Worm (Caenorhabditis elegans) whole organism, mixed stage, embryonic: ENCODE measurements around the gene str-222.

ENCODE experiments used
- M03D4.4 ChIP-seq: sonication (generic microtip); optimal IDR thresholded peaks from 2 replicates; lab custom pipeline; 2017; ENCODE audit warnings: mild to moderate bottlenecking, missing genetic modification characterization, missing compliant biosample characterization
- bed-3 ChIP-seq: fragments of 200-800 bp; sonication (Bioruptor generic); optimal IDR thresholded peaks from 3 replicates; lab custom pipeline; 2018; ENCODE audit warnings: mild to moderate bottlenecking, missing genetic modification characterization, moderate library complexity, missing compliant biosample characterization
- blmp-1 ChIP-seq: fragments of 150-350 bp; optimal IDR thresholded peaks from 2 replicates; lab custom pipeline; 2014; ENCODE audit warnings: missing biosample characterization, missing genetic modification characterization
- ceh-83 ChIP-seq: fragments of 200-800 bp; sonication (Bioruptor generic); optimal IDR thresholded peaks from 2 replicates; lab custom pipeline; 2018; ENCODE audit warnings: mild to moderate bottlenecking, missing genetic modification characterization, missing compliant biosample characterization
- ces-1 ChIP-seq: fragments of 150-350 bp; optimal IDR thresholded peaks from 2 replicates; lab custom pipeline; 2014; ENCODE audit warnings: missing biosample characterization, missing genetic modification reagents, missing genetic modification characterization
- cnd-1 ChIP-seq: fragments of 200-800 bp; sonication (Bioruptor generic); optimal IDR thresholded peaks from 2 replicates; lab custom pipeline; 2018; ENCODE audit warnings: mild to moderate bottlenecking, missing genetic modification characterization, missing compliant biosample characterization
- drap-1 ChIP-seq: fragments of 200-800 bp; sonication (Bioruptor generic); optimal IDR thresholded peaks from 3 replicates; lab custom pipeline; 2018; ENCODE audit warnings: mild to moderate bottlenecking, missing genetic modification characterization, missing compliant biosample characterization
- elt-1 ChIP-seq: sonication (generic microtip); optimal IDR thresholded peaks from 2 replicates; lab custom pipeline; 2017; ENCODE audit warnings: missing genetic modification characterization, mild to moderate bottlenecking, missing compliant biosample characterization, antibody characterized with exemption, moderate library complexity, borderline replicate concordance; ENCODE audit not compliant: insufficient read depth
- flh-1 ChIP-seq: fragments of 200-800 bp; sonication (Bioruptor generic); optimal IDR thresholded peaks from 2 replicates; lab custom pipeline; 2018; ENCODE audit warnings: mild to moderate bottlenecking, missing genetic modification characterization, moderate library complexity, missing compliant biosample characterization
- ham-2 ChIP-seq: fragments of 200-800 bp; sonication (Bioruptor generic); optimal IDR thresholded peaks from 2 replicates; lab custom pipeline; 2018; ENCODE audit warnings: mild to moderate bottlenecking, missing genetic modification characterization, missing compliant biosample characterization
- hlh-1 ChIP-seq: fragments of 150-350 bp; optimal IDR thresholded peaks from 2 replicates; lab custom pipeline; 2014; ENCODE audit warnings: missing biosample characterization, missing genetic modification reagents, missing genetic modification characterization
- lin-13 ChIP-seq: fragments of 150-350 bp; optimal IDR thresholded peaks from 2 replicates; lab custom pipeline; 2014; ENCODE audit warnings: missing biosample characterization, missing genetic modification characterization
- lin-32 ChIP-seq: fragments of 200-800 bp; sonication (Bioruptor generic); optimal IDR thresholded peaks from 2 replicates; lab custom pipeline; 2018; ENCODE audit warnings: mild to moderate bottlenecking, missing genetic modification characterization, missing compliant biosample characterization
- lsy-2 ChIP-seq: fragments of 150-350 bp; optimal IDR thresholded peaks from 2 replicates; lab custom pipeline; 2014; ENCODE audit warnings: missing biosample characterization, missing genetic modification characterization
- mab-5 ChIP-seq: fragments of 150-350 bp; optimal IDR thresholded peaks from 2 replicates; lab custom pipeline; 2014; ENCODE audit warnings: missing biosample characterization, missing genetic modification characterization
- mep-1 ChIP-seq: fragments of 150-350 bp; optimal IDR thresholded peaks from 2 replicates; lab custom pipeline; 2017; ENCODE audit warnings: missing biosample characterization, missing genetic modification reagents, missing genetic modification characterization, inconsistent platforms
- mls-2 ChIP-seq: sonication (generic microtip); optimal IDR thresholded peaks from 2 replicates; lab custom pipeline; 2016; ENCODE audit warnings: mild to moderate bottlenecking, missing genetic modification characterization, moderate library complexity, missing compliant biosample characterization
- nhr-12 ChIP-seq: fragments of 150-350 bp; optimal IDR thresholded peaks from 2 replicates; lab custom pipeline; 2014; ENCODE audit warnings: missing biosample characterization, missing genetic modification characterization
- nhr-2 ChIP-seq: fragments of 150-350 bp; optimal IDR thresholded peaks from 2 replicates; lab custom pipeline; 2014; ENCODE audit warnings: missing biosample characterization, missing genetic modification characterization
- nhr-237 ChIP-seq: fragments of 150-350 bp; optimal IDR thresholded peaks from 2 replicates; lab custom pipeline; 2014; ENCODE audit warnings: missing biosample characterization, missing genetic modification characterization
- nhr-28 ChIP-seq: fragments of 150-350 bp; optimal IDR thresholded peaks from 2 replicates; lab custom pipeline; 2014; ENCODE audit warnings: missing biosample characterization, missing genetic modification characterization
- nhr-76 ChIP-seq: sonication (generic microtip); optimal IDR thresholded peaks from 2 replicates; lab custom pipeline; 2017; ENCODE audit warnings: missing biosample characterization, missing genetic modification characterization
- pha-4 ChIP-seq: fragments of 150-350 bp; optimal IDR thresholded peaks from 2 replicates; lab custom pipeline; 2018; ENCODE audit warnings: missing biosample characterization, missing genetic modification reagents, missing genetic modification characterization
- sem-2 ChIP-seq: fragments of 200-800 bp; sonication (Bioruptor generic); optimal IDR thresholded peaks from 2 replicates; lab custom pipeline; 2018; ENCODE audit warnings: mild to moderate bottlenecking, missing genetic modification characterization, missing compliant biosample characterization
- snpc-4 ChIP-seq: fragments of 150-350 bp; optimal IDR thresholded peaks from 2 replicates; lab custom pipeline; 2014; ENCODE audit warnings: missing biosample characterization, missing genetic modification characterization
- sptf-1 ChIP-seq: sonication (generic microtip); optimal IDR thresholded peaks from 2 replicates; lab custom pipeline; 2017; ENCODE audit warnings: mild to moderate bottlenecking, missing genetic modification characterization, moderate library complexity, missing compliant biosample characterization
- tbx-8 ChIP-seq: fragments of 200-800 bp; sonication (Bioruptor generic); optimal IDR thresholded peaks from 2 replicates; lab custom pipeline; 2018; ENCODE audit warnings: mild to moderate bottlenecking, missing genetic modification characterization, moderate library complexity, missing compliant biosample characterization
- unc-120 ChIP-seq: sonication (generic microtip); optimal IDR thresholded peaks from 2 replicates; lab custom pipeline; 2017; ENCODE audit warnings: missing genetic modification characterization, missing compliant biosample characterization; ENCODE audit not compliant: poor library complexity, severe bottlenecking
- unc-39 ChIP-seq: fragments of 150-350 bp; optimal IDR thresholded peaks from 2 replicates; lab custom pipeline; 2014; ENCODE audit warnings: missing biosample characterization, missing genetic modification characterization
- unc-62 ChIP-seq: fragments of 150-350 bp; optimal IDR thresholded peaks from 2 replicates; lab custom pipeline; 2014; ENCODE audit warnings: missing biosample characterization, missing genetic modification reagents, missing genetic modification characterization
- zip-8 ChIP-seq: fragments of 150-350 bp; optimal IDR thresholded peaks from 2 replicates; lab custom pipeline; 2014; ENCODE audit warnings: missing biosample characterization, missing genetic modification characterization
- ztf-11 ChIP-seq: fragments of 150-350 bp; optimal IDR thresholded peaks from 2 replicates; lab custom pipeline; 2014; ENCODE audit warnings: missing biosample characterization, missing genetic modification characterization

Gene str-222

DNA sequence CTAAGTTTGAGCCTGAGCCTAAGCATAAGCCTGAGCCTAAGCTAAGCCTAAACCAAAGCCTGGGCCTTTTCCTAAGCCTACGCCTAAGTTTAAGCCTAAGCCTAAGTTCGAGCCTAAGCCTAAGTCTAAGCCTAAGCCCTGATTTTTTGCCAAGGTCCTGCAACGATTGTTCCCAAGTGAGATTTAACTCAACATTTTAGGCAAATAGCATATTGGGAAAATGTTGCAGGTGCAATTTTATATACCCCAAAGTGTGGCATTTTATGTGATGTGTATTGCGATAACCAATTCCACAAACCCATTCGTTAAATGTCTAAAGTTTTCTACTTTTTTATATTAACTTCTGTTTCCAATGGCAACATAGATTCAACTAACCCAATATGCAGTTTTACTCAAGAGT, 26.3 kb downstream of the str-222 start, which contains the start of gene irld-40:
Gene irld-40 (plus strand): TSS at position 301 of the 400 bp plus-strand sequence.
- no peak for TF ChIP-seq M03D4.4 (tag; lab: Kevin White, UChicago)
- TF ChIP-seq hlh-1 (tag; lab: Kevin White, UChicago), result no peak
- no peak for TF ChIP-seq pha-4
- no peak for TF ChIP-seq tbx-8 (GFP tag; lab: Kevin White, UChicago)
- TF ChIP-seq nhr-28 (tag; lab: Kevin White, UChicago), result no peak
- no peak for TF ChIP-seq cnd-1 (tag; lab: Kevin White, UChicago)
- no peak for TF ChIP-seq sptf-1 (tag; lab: Kevin White, UChicago)
- no peak for TF ChIP-seq ceh-83
- TF ChIP-seq drap-1, result no peak
- no peak for TF ChIP-seq bed-3 (GFP tag; lab: Kevin White, UChicago)
- no peak for TF ChIP-seq nhr-12
- no peak for TF ChIP-seq lin-32
- TF ChIP-seq, all 35 proteins: peak for 0

DNA sequence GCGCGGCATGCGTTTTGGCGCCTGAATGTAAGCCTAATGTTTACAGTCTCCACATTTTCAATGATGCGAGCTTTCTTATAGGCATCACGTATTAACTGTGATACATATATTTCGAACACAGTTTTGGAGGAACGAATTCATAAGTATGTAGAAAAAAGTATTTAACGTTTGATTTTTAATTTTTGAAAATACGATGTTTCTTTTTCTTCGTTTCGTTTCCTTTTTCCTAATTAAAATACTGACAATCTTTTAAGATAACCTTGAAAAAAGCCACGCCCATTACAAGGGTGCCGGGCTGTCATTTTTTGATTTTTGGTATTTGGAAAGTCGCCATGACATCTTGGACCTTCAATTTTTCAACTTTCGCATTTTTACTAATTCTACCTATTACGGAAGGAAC, 29.0 kb downstream of the str-222 start, which contains the start of gene K04F1.9:
Gene K04F1.9 (plus strand): TSS at position 301 of the 400 bp plus-strand sequence.
- no peak for TF ChIP-seq elt-1 (tag; lab: Kevin White, UChicago)
- TF ChIP-seq ztf-11 (tag; lab: Kevin White, UChicago), result no peak
- TF ChIP-seq cnd-1 (tag; lab: Kevin White, UChicago), result no peak
- TF ChIP-seq nhr-2, result no peak
- TF ChIP-seq snpc-4 (tag; lab: Kevin White, UChicago), result no peak
- TF ChIP-seq M03D4.4 (tag; lab: Kevin White, UChicago), result no peak
- TF ChIP-seq blmp-1 (tag; lab: Kevin White, UChicago), result no peak

DNA sequence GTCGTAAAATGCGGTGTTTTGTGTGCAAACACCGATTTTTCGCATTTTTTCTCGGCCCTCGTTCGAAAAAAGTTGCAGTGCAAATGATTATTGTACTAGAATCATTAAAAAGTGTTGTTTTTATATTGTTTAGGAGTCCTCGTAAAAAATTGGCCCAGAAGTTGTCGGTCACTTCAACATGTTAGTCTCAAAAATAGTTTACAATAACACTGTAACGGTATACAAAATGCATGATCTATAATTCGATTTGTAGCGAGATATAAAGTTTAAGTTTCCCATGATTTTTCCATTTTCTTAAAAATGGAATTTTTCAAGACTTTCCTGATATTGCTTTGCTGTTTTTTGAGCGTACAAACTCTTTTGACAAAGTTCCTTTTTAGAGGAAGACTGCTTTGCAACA, 30.9 kb downstream of the str-222 start, which contains the start of gene K04F1.8:
Gene K04F1.8 (plus strand): TSS at position 301 of the 400 bp plus-strand sequence.
- TF ChIP-seq lsy-2 (tag; lab: Kevin White, UChicago), result no peak
- TF ChIP-seq cnd-1 (tag; lab: Kevin White, UChicago), result no peak
- TF ChIP-seq nhr-28 (tag; lab: Kevin White, UChicago), result no peak
- TF ChIP-seq unc-120 (tag; lab: Kevin White, UChicago), result no peak
- TF ChIP-seq unc-39 (tag; lab: Kevin White, UChicago), result no peak
- TF ChIP-seq nhr-237 (tag; lab: Kevin White, UChicago), result no peak
- TF ChIP-seq nhr-12, result no peak
- TF ChIP-seq nhr-76 (tag; lab: Kevin White, UChicago), result no peak

DNA sequence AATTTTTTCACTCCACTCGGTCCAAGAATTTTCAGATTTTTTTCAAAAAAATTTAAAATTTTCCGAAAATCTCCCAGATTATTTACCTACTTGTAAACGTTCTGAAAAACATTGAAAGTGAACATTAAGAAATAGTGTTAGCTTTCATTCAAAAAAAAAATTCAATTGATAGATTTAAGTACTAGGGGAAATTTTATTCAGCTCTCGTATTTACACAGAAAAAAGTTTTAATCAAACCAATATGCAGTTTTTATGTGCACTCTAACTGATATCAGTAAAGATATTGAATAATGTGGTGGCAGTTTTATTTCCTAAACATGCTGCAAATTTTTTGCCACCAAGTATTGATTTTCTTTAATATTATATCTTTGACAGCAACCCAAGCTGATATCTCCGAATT, 32.3 kb downstream of the str-222 start, which contains the start of gene irld-42:
Gene irld-42 (plus strand): TSS at position 301 of the 400 bp plus-strand sequence.
- TF ChIP-seq unc-120 (tag; lab: Kevin White, UChicago), result no peak
- TF ChIP-seq ham-2 (GFP tag; lab: Kevin White, UChicago), result no peak
- no peak for TF ChIP-seq lsy-2 (tag; lab: Kevin White, UChicago)
- no peak for TF ChIP-seq flh-1 (GFP tag; lab: Kevin White, UChicago)
- no peak for TF ChIP-seq nhr-28 (tag; lab: Kevin White, UChicago)
- no peak for TF ChIP-seq nhr-237 (tag; lab: Kevin White, UChicago)
- TF ChIP-seq unc-62 (GFP tag; lab: Kevin White, UChicago), result no peak
- no peak for TF ChIP-seq hlh-1 (tag; lab: Kevin White, UChicago)
- TF ChIP-seq sem-2, result no peak
- TF ChIP-seq pha-4, result no peak
- TF ChIP-seq ztf-11 (tag; lab: Kevin White, UChicago), result no peak
- no peak for TF ChIP-seq nhr-12
- TF ChIP-seq zip-8 (tag; lab: Kevin White, UChicago), result no peak
- no peak for TF ChIP-seq lin-13 (tag; lab: Kevin White, UChicago)
- TF ChIP-seq M03D4.4 (tag; lab: Kevin White, UChicago), result no peak
- TF ChIP-seq drap-1, result no peak

DNA sequence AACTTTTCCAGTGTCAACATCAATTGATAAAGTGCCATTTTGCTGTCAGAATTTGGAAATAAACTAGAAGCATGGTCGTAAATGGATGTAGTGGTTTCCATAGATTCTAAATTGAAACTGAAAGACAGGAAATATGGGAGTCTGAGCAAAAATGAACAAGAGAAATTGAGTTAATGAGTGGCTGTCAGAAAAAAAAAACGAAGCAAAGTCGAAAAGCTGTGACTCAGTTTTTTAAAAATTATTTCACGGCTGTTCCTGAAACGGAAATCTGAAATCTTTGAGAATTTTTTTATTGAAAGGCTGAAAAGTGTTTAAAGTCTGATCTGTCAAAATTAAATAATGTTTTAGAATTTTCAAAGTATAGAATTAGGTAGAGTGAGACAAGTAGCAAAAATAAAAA, 42.3 kb downstream of the str-222 start, which contains the start of gene srw-98:
Gene srw-98 (minus strand): TSS at position 101 of the 400 bp plus-strand sequence.
- TF ChIP-seq ces-1 (no peak), hlh-1 (tag; lab: Kevin White, UChicago) (no peak), flh-1 (GFP tag; lab: Kevin White, UChicago) (no peak), sptf-1 (tag; lab: Kevin White, UChicago) (no peak), elt-1 (tag; lab: Kevin White, UChicago) (no peak), mep-1 (no peak), pha-4 (no peak), zip-8 (tag; lab: Kevin White, UChicago) (no peak), drap-1 (no peak), mls-2 (tag; lab: Kevin White, UChicago) (no peak), unc-120 (tag; lab: Kevin White, UChicago) (no peak), mab-5 (tag; lab: Kevin White, UChicago) (no peak), lin-32 (no peak)
